Fruit fly (Drosophila melanogaster) Kc167 (cell line): ENCODE results near the gene gt.

Experiments
- Myc ChIP-seq: fragments of >200 bp; optimal IDR thresholded peaks from 2 replicates; lab custom pipeline; 2017; ENCODE audit warnings: missing external identifiers
- Sin3A ChIP-seq: fragments of >200 bp; optimal IDR thresholded peaks from 2 replicates; lab custom pipeline; 2018; ENCODE audit warnings: missing external identifiers
- h ChIP-seq: fragments of >200 bp; optimal IDR thresholded peaks from 3 replicates; lab custom pipeline; 2018; ENCODE audit warnings: missing external identifiers
- insv ChIP-seq: fragments of >200 bp; optimal IDR thresholded peaks from 3 replicates; lab custom pipeline; 2018; ENCODE audit warnings: missing external identifiers
- psq ChIP-seq: fragments of >200 bp; optimal IDR thresholded peaks from 2 replicates; lab custom pipeline; 2017; ENCODE audit warnings: missing external identifiers
- ttk ChIP-seq: sonication (Bioruptor generic); optimal IDR thresholded peaks from 2 replicates; lab custom pipeline; 2017; ENCODE audit warnings: missing external identifiers

gt gene

dm6 chrX:2455337-2456246, 26.8 kb upstream of the gt start:
- TF ChIP-seq Sin3A (lab: Kevin White, UChicago) (no peak), h (no peak), insv (lab: Kevin White, UChicago) (no peak), ttk (lab: Kevin White, UChicago) (no peak), Myc (lab: Kevin White, UChicago) (no peak), psq (lab: Kevin White, UChicago) (no peak)

dm6 chrX:2453772-2454171, 25.0 kb upstream of the gt start:
- no peak for TF ChIP-seq insv (lab: Kevin White, UChicago)
- no peak for TF ChIP-seq Sin3A (lab: Kevin White, UChicago)
- no peak for TF ChIP-seq Myc (lab: Kevin White, UChicago)
- TF ChIP-seq ttk (lab: Kevin White, UChicago), result no peak
- no peak for TF ChIP-seq h
- TF ChIP-seq psq (lab: Kevin White, UChicago), result no peak

- TF ChIP-seq Sin3A (lab: Kevin White, UChicago), result no peak
- TF ChIP-seq psq (lab: Kevin White, UChicago), result no peak
- no peak for TF ChIP-seq Myc (lab: Kevin White, UChicago)
- no peak for TF ChIP-seq h
- no peak for TF ChIP-seq ttk (lab: Kevin White, UChicago)
- TF ChIP-seq insv (lab: Kevin White, UChicago), result no peak
Measured at dm6 chrX:2452734-2453133, 24.0 kb upstream of the gt start.

dm6 chrX:2447750-2448299, 19.1 kb upstream of the gt start, which contains the start of gene z:
TSS of gene z (plus strand) at chrX:2447769.
- TF ChIP-seq ttk (lab: Kevin White, UChicago), result no peak
- TF ChIP-seq psq (lab: Kevin White, UChicago), result no peak
- TF ChIP-seq Myc (lab: Kevin White, UChicago), result no peak
- TF ChIP-seq Sin3A (lab: Kevin White, UChicago), result no peak
- TF ChIP-seq insv (lab: Kevin White, UChicago), result no peak
- no peak for TF ChIP-seq h

dm6 chrX:2443798-2444197, 15.0 kb upstream of the gt start, which contains the start of gene tko:
TSS of gene tko (minus strand) at chrX:2443976.
- TF ChIP-seq h, result no peak
- TF ChIP-seq insv (lab: Kevin White, UChicago), result no peak
- TF ChIP-seq Sin3A (lab: Kevin White, UChicago), result no peak

dm6 chrX:2440219-2440618, 11.5 kb upstream of the gt start:
- no peak for TF ChIP-seq Sin3A (lab: Kevin White, UChicago)
- no peak for TF ChIP-seq Myc (lab: Kevin White, UChicago)
- TF ChIP-seq ttk (lab: Kevin White, UChicago), result no peak
- no peak for TF ChIP-seq insv (lab: Kevin White, UChicago)
- TF ChIP-seq h, result no peak

- TF ChIP-seq h, result no peak
- no peak for TF ChIP-seq psq (lab: Kevin White, UChicago)
Measured at dm6 chrX:2434913-2435312, 6.1 kb upstream of the gt start.

dm6 chrX:2425755-2426154, 3.0 kb downstream of the gt start, which contains the start of gene CG32797:
TSS of gene CG32797 (minus strand) at chrX:2425855.
- TF ChIP-seq Myc (lab: Kevin White, UChicago), result no peak

- TF ChIP-seq Myc (lab: Kevin White, UChicago) (no peak), insv (lab: Kevin White, UChicago) (no peak), ttk (lab: Kevin White, UChicago) (no peak), h (no peak), psq (lab: Kevin White, UChicago) (no peak), Sin3A (lab: Kevin White, UChicago) (no peak)
Measured at dm6 chrX:2419518-2419917, 9.2 kb downstream of the gt start.

dm6 chrX:2410805-2411204, 18.0 kb downstream of the gt start, which contains the start of gene CG12496:
TSS of gene CG12496 (minus strand) at chrX:2410901.
- TF ChIP-seq h (no peak), ttk (lab: Kevin White, UChicago) (no peak), insv (lab: Kevin White, UChicago) (no peak), Sin3A (lab: Kevin White, UChicago) (no peak), Myc (lab: Kevin White, UChicago) (no peak), psq (lab: Kevin White, UChicago) (no peak)

dm6 chrX:2408675-2409163, 20.0 kb downstream of the gt start:
- no peak for TF ChIP-seq psq (lab: Kevin White, UChicago)
- no peak for TF ChIP-seq h
- no peak for TF ChIP-seq Myc (lab: Kevin White, UChicago)
- TF ChIP-seq Sin3A (lab: Kevin White, UChicago), result no peak
- TF ChIP-seq ttk (lab: Kevin White, UChicago), result no peak
- TF ChIP-seq insv (lab: Kevin White, UChicago), result no peak

- TF ChIP-seq insv (lab: Kevin White, UChicago) (no peak), Myc (lab: Kevin White, UChicago) (no peak), ttk (lab: Kevin White, UChicago) (no peak), h (no peak)
Measured at dm6 chrX:2399438-2399837, 29.3 kb downstream of the gt start.
